Worm (Caenorhabditis elegans): Measurements from ENCODE around the gene srsx-17.

DNA sequence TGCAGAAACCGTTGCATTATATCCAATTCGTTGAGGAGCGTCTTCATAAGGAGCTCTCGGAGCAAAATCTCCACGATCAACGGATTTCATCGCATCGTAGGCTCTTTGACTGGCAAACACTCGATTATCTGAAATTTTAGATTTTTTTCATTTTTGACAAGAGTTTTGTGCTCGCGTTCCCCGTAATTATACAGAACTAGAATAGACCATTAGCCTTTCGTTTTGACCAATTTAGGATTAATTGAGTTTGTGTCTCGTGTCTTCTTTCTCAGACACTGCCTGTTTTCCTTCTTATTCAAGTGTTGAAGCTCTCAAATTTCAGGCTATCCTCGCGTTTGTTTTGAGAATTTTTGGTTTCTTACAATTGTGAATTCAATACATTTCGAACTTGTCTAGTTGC, 35.6 kb downstream of the srsx-17 start:
- TF ChIP-seq egrh-3 (GFP tag; IDR thresholded peaks at IDR 0.05) (no peak), K11D2.4 (GFP tag; IDR thresholded peaks at IDR 0.05) (no peak), mel-28 (tag; optimal IDR thresholded peaks at IDR 0.05; ENCODE audit: borderline replicate concordance) (no peak), xnd-1 (tag; optimal IDR thresholded peaks at IDR 0.05) (no peak), F22D6.2 (tag; optimal IDR thresholded peaks at IDR 0.05) (no peak), madf-8 (GFP tag; conservative IDR thresholded peaks at IDR 0.05) (no peak), dpl-1 (GFP tag; optimal IDR thresholded peaks at IDR 0.05) (no peak), cebp-2 (GFP tag; IDR thresholded peaks at IDR 0.05) (no peak), nhr-90 (tag; optimal IDR thresholded peaks at IDR 0.05) (no peak)

All from whole organism, young adult.